Worm (Caenorhabditis elegans) whole organism, L4 larva: ENCODE data around the gene F45H10.2.

Experiments
- F37D6.2 ChIP-seq: sonication (generic microtip); optimal IDR thresholded peaks from 2 replicates; lab custom pipeline; 2016; ENCODE audit warnings: mild to moderate bottlenecking, missing genetic modification characterization, missing compliant biosample characterization
- F44E2.7 ChIP-seq: fragments of 200-800 bp; sonication (Bioruptor generic); IDR thresholded peaks from 2 replicates; pipeline ENCODE4 v2.1.2; 2022; ENCODE audit warnings: missing genetic modification characterization, missing compliant biosample characterization
- F49E8.2 ChIP-seq: sonication (generic microtip); optimal IDR thresholded peaks from 2 replicates; lab custom pipeline; 2016; ENCODE audit warnings: missing compliant biosample characterization, mild to moderate bottlenecking, missing genetic modification characterization, borderline replicate concordance
- R02D3.7 ChIP-seq: fragments of 150-350 bp; sonication (generic microtip); optimal IDR thresholded peaks from 3 replicates; lab custom pipeline; 2014; ENCODE audit warnings: missing biosample characterization, missing genetic modification characterization
- T26A8.4 ChIP-seq: fragments of 200-800 bp; sonication (Bioruptor generic); IDR thresholded peaks from 2 replicates; pipeline ENCODE4 v1.3.6; 2022; ENCODE audit warnings: missing genetic modification characterization, missing compliant biosample characterization
- Y75B8A.6 ChIP-seq: fragments of 200-800 bp; sonication (Bioruptor generic); IDR thresholded peaks from 2 replicates; pipeline ENCODE4 v1.3.6; 2022; ENCODE audit warnings: missing genetic modification reagents, missing genetic modification characterization, missing compliant biosample characterization
- aha-1 ChIP-seq: fragments of 150-350 bp; peaks from one replicate; lab custom pipeline; 2014; ENCODE audit warnings: missing biosample characterization, missing genetic modification characterization
- ceh-20 ChIP-seq: fragments of 200-800 bp; sonication (Bioruptor generic); IDR thresholded peaks from 2 replicates; pipeline ENCODE4 v1.3.6; 2022; ENCODE audit warnings: missing genetic modification reagents, missing genetic modification characterization, missing compliant biosample characterization
- ceh-28 ChIP-seq: fragments of 150-350 bp; optimal IDR thresholded peaks from 2 replicates; lab custom pipeline; 2014; ENCODE audit warnings: missing biosample characterization, missing genetic modification reagents, missing genetic modification characterization
- ceh-44 ChIP-seq: fragments of 200-800 bp; sonication (Bioruptor generic); IDR thresholded peaks from 2 replicates; pipeline ENCODE4 v1.3.6; 2022; ENCODE audit warnings: missing genetic modification reagents, missing genetic modification characterization, missing compliant biosample characterization
- ctbp-1 ChIP-seq: fragments of 200-800 bp; sonication (Bioruptor generic); IDR thresholded peaks from 2 replicates; pipeline ENCODE4 v1.3.6; 2022; ENCODE audit warnings: missing genetic modification reagents, missing genetic modification characterization, missing compliant biosample characterization
- dmd-6 ChIP-seq: fragments of 200-800 bp; sonication (Bioruptor generic); IDR thresholded peaks from 2 replicates; pipeline ENCODE4 v1.3.6; 2022; ENCODE audit warnings: missing genetic modification reagents, missing genetic modification characterization, missing compliant biosample characterization
- dpl-1 ChIP-seq: fragments of 150-350 bp; optimal IDR thresholded peaks from 2 replicates; lab custom pipeline; 2014; ENCODE audit warnings: missing biosample characterization, missing genetic modification reagents, missing genetic modification characterization
- egl-27 ChIP-seq: sonication (generic microtip); optimal IDR thresholded peaks from 3 replicates; lab custom pipeline; 2017; ENCODE audit warnings: missing biosample characterization, missing genetic modification reagents, missing genetic modification characterization
- egl-43 ChIP-seq: fragments of 200-800 bp; sonication (Bioruptor generic); IDR thresholded peaks from 2 replicates; pipeline ENCODE4 v1.3.6; 2022; ENCODE audit warnings: missing genetic modification reagents, missing genetic modification characterization, missing compliant biosample characterization
- fkh-10 ChIP-seq: fragments of 150-350 bp; optimal IDR thresholded peaks from 2 replicates; lab custom pipeline; 2014; ENCODE audit warnings: missing biosample characterization, missing genetic modification reagents, missing genetic modification characterization
- gei-8 ChIP-seq: fragments of 200-800 bp; sonication (Bioruptor generic); optimal IDR thresholded peaks from 2 replicates; lab custom pipeline; 2018; ENCODE audit warnings: mild to moderate bottlenecking, missing genetic modification characterization, missing compliant biosample characterization
- hlh-11 ChIP-seq: fragments of 200-800 bp; sonication (Bioruptor generic); optimal IDR thresholded peaks from 2 replicates; lab custom pipeline; 2018; ENCODE audit warnings: mild to moderate bottlenecking, missing genetic modification characterization, missing compliant biosample characterization
- hmg-1.1 ChIP-seq: fragments of 200-800 bp; sonication (Bioruptor generic); IDR thresholded peaks from 2 replicates; pipeline ENCODE4 v1.3.6; 2022; ENCODE audit warnings: missing genetic modification reagents, missing genetic modification characterization, missing compliant biosample characterization
- jun-1 ChIP-seq: fragments of 150-350 bp; optimal IDR thresholded peaks from 2 replicates; lab custom pipeline; 2014; ENCODE audit warnings: missing biosample characterization, missing genetic modification reagents, missing genetic modification characterization
- lim-7 ChIP-seq: fragments of 200-800 bp; sonication (Bioruptor generic); IDR thresholded peaks from 2 replicates; pipeline ENCODE4 v1.3.6; 2022; ENCODE audit warnings: missing genetic modification characterization, missing compliant biosample characterization
- lin-39 ChIP-seq: fragments of 150-350 bp; optimal IDR thresholded peaks from 2 replicates; lab custom pipeline; 2014; ENCODE audit warnings: missing biosample characterization, missing genetic modification reagents, missing genetic modification characterization
- lir-3 ChIP-seq: sonication (generic microtip); optimal IDR thresholded peaks from 2 replicates; lab custom pipeline; 2016; ENCODE audit warnings: mild to moderate bottlenecking, missing genetic modification characterization, missing compliant biosample characterization
- madf-5 ChIP-seq, 2 experiments: fragments of 200-800 bp; sonication (Bioruptor generic); IDR thresholded peaks; 2 replicates each; pipeline ENCODE4 v1.3.6; 2022; ENCODE audit warnings: missing compliant biosample characterization in 2 of 2, missing genetic modification characterization in 2 of 2
- madf-9 ChIP-seq: fragments of 200-800 bp; sonication (Bioruptor generic); conservative IDR thresholded peaks from 2 replicates; pipeline ENCODE4 v1.3.6; 2022; ENCODE audit warnings: missing genetic modification reagents, missing genetic modification characterization, missing compliant biosample characterization
- mdt-29 ChIP-seq: fragments of 200-800 bp; sonication (Bioruptor generic); IDR thresholded peaks from 2 replicates; pipeline ENCODE4 v1.3.6; 2022; ENCODE audit warnings: missing genetic modification reagents, missing genetic modification characterization, missing compliant biosample characterization
- mes-2 ChIP-seq: sonication (generic microtip); optimal IDR thresholded peaks from 2 replicates; lab custom pipeline; 2016; ENCODE audit warnings: missing genotype, mild to moderate bottlenecking, missing genetic modification characterization, missing compliant biosample characterization; ENCODE audit not compliant: poor library complexity, severe bottlenecking
- mxl-3 ChIP-seq: fragments of 200-800 bp; sonication (Bioruptor generic); optimal IDR thresholded peaks from 2 replicates; lab custom pipeline; 2018; ENCODE audit warnings: mild to moderate bottlenecking, missing genetic modification characterization, missing compliant biosample characterization
- nhr-10 ChIP-seq: fragments of 150-350 bp; optimal IDR thresholded peaks from 2 replicates; lab custom pipeline; 2014; ENCODE audit warnings: missing biosample characterization, missing genetic modification characterization
- nhr-102 ChIP-seq: sonication (generic microtip); optimal IDR thresholded peaks from 2 replicates; lab custom pipeline; 2016; ENCODE audit warnings: mild to moderate bottlenecking, missing genetic modification characterization, moderate library complexity, missing compliant biosample characterization
- nhr-111 ChIP-seq: fragments of 200-800 bp; sonication (Bioruptor generic); optimal IDR thresholded peaks from 2 replicates; lab custom pipeline; 2018; ENCODE audit warnings: mild to moderate bottlenecking, missing genetic modification characterization, missing compliant biosample characterization
- nhr-25 ChIP-seq: sonication (generic microtip); optimal IDR thresholded peaks from 2 replicates; lab custom pipeline; 2017; ENCODE audit warnings: missing genetic modification characterization, mild to moderate bottlenecking, missing compliant biosample characterization, antibody characterized with exemption, moderate library complexity, borderline replicate concordance; ENCODE audit not compliant: insufficient read depth
- nhr-28 ChIP-seq: fragments of 150-350 bp; optimal IDR thresholded peaks from 2 replicates; lab custom pipeline; 2014; ENCODE audit warnings: missing biosample characterization, missing genetic modification characterization
- nhr-41 ChIP-seq: fragments of 200-800 bp; sonication (Bioruptor generic); IDR thresholded peaks from 2 replicates; pipeline ENCODE4 v1.3.6; 2022; ENCODE audit warnings: missing genetic modification reagents, missing genetic modification characterization, missing compliant biosample characterization
- nhr-42 ChIP-seq: fragments of 200-800 bp; sonication (Bioruptor generic); IDR thresholded peaks from 2 replicates; pipeline ENCODE4 v1.3.6; 2022; ENCODE audit warnings: missing genetic modification characterization, missing compliant biosample characterization
- nhr-77 ChIP-seq: fragments of 150-350 bp; optimal IDR thresholded peaks from 2 replicates; lab custom pipeline; 2014; ENCODE audit warnings: missing biosample characterization, missing genetic modification characterization
- pqm-1 ChIP-seq: sonication (generic microtip); optimal IDR thresholded peaks from 2 replicates; lab custom pipeline; 2017; ENCODE audit warnings: missing biosample characterization, missing genetic modification characterization
- sdz-12 ChIP-seq: fragments of 200-800 bp; sonication (Bioruptor generic); optimal IDR thresholded peaks from 2 replicates; lab custom pipeline; 2018; ENCODE audit warnings: mild to moderate bottlenecking, missing genetic modification characterization, missing compliant biosample characterization
- set-16 ChIP-seq: fragments of 200-800 bp; sonication (Bioruptor generic); IDR thresholded peaks from 2 replicates; pipeline ENCODE4 v1.3.6; 2022; ENCODE audit warnings: missing genetic modification reagents, missing genetic modification characterization, missing compliant biosample characterization
- snpc-1.2 ChIP-seq: fragments of 200-800 bp; sonication (Bioruptor generic); IDR thresholded peaks from 2 replicates; pipeline ENCODE4 v1.3.6; 2022; ENCODE audit warnings: missing genetic modification reagents, missing genetic modification characterization, missing compliant biosample characterization
- snpc-4 ChIP-seq: fragments of 150-350 bp; optimal IDR thresholded peaks from 2 replicates; lab custom pipeline; 2014; ENCODE audit warnings: missing biosample characterization, missing genetic modification characterization
- unc-130 ChIP-seq: sonication (generic microtip); optimal IDR thresholded peaks from 2 replicates; lab custom pipeline; 2016; ENCODE audit warnings: missing genetic modification reagents, missing genetic modification characterization, missing compliant biosample characterization
- unc-62 ChIP-seq, 3 experiments: fragments of 150-350 bp in 1 of 3; sonication (generic microtip); optimal IDR thresholded peaks in 2 of 3; peaks in 1 of 3; 1 replicate in 1 of 3; 2 replicates in 2 of 3; lab custom pipeline; 2014 to 2017; ENCODE audit warnings: missing biosample characterization in 3 of 3, missing genetic modification characterization in 3 of 3, missing genetic modification reagents in 3 of 3, missing genotype in 1 of 3
- zag-1 ChIP-seq: fragments of 150-350 bp; optimal IDR thresholded peaks from 2 replicates; lab custom pipeline; 2014; ENCODE audit warnings: missing biosample characterization, missing genetic modification characterization
- zip-11 ChIP-seq: fragments of 200-800 bp; sonication (Bioruptor generic); IDR thresholded peaks from 2 replicates; pipeline ENCODE4 v1.3.6; 2022; ENCODE audit warnings: missing genetic modification characterization, missing compliant biosample characterization
- ztf-7 ChIP-seq: fragments of 150-350 bp; optimal IDR thresholded peaks from 2 replicates; lab custom pipeline; 2014; ENCODE audit warnings: missing biosample characterization, missing genetic modification characterization

F45H10.2 gene

ce11 chrII:13456622-13457021, 36.2 kb downstream of the F45H10.2 start (continued):
- no peak for TF ChIP-seq snpc-4
- TF ChIP-seq nhr-77 (tag; lab: Kevin White, UChicago), result peak; percentile 33
- no peak for TF ChIP-seq R02D3.7
- no peak for TF ChIP-seq nhr-111 (GFP tag; lab: Kevin White, UChicago)
- TF ChIP-seq nhr-102 (tag; lab: Kevin White, UChicago), result no peak
- no peak for TF ChIP-seq lin-39
- TF ChIP-seq snpc-1.2 (GFP tag; lab: Robert Waterston, UW), result no peak
- TF ChIP-seq F49E8.2 (tag; lab: Kevin White, UChicago), result no peak
- TF ChIP-seq nhr-28 (tag; lab: Kevin White, UChicago), result peak; percentile 45
- TF ChIP-seq lir-3 (tag; lab: Kevin White, UChicago), result no peak
- TF ChIP-seq gei-8 (GFP tag; lab: Kevin White, UChicago), result no peak
- peak; percentile 41; the same call in 1 of the 2 replicates for TF ChIP-seq dmd-6
- no peak for TF ChIP-seq nhr-10 (tag; lab: Kevin White, UChicago)
- peak; percentile 75 for TF ChIP-seq hlh-11
- no peak for TF ChIP-seq unc-130 (GFP tag; lab: Kevin White, UChicago)
- peak; percentile 69 for TF ChIP-seq aha-1
- TF ChIP-seq mdt-29 (GFP tag; lab: Robert Waterston, UW), result no peak
- no peak for TF ChIP-seq madf-5 (GFP tag; IDR thresholded peaks at IDR 0.05; lab: Robert Waterston, UW)
- no peak for TF ChIP-seq ztf-7

DNA sequence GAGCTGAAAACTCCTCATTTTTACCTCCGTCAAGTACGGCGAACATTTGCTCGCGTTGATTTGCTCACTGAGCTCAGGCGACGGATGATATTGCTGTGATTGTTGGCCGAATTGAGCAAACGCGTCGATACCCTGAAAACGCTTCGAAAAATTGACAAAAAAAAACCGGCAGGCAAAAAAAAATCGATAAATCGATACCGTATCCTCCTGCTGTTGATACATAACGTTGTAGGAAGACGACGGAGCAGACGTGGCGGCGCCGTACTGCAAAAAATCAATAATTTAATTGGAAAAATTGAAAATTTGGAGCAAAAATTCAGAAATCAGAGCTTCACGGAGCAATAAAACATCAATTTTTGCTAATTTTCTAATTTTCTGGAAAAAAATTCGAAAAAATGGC, 38.0 kb downstream of the F45H10.2 start:
- TF ChIP-seq aha-1, result peak; percentile 15
- peak; percentile 86 for TF ChIP-seq ceh-28 (tag; lab: Kevin White, UChicago)
- no peak for TF ChIP-seq unc-62 (GFP tag; optimal IDR thresholded peaks at IDR 0.05 in 1 of 2; lab: Kevin White, UChicago)
- no peak for TF ChIP-seq unc-62 (tag; optimal IDR thresholded peaks at IDR 0.05; lab: Kevin White, UChicago)

DNA sequence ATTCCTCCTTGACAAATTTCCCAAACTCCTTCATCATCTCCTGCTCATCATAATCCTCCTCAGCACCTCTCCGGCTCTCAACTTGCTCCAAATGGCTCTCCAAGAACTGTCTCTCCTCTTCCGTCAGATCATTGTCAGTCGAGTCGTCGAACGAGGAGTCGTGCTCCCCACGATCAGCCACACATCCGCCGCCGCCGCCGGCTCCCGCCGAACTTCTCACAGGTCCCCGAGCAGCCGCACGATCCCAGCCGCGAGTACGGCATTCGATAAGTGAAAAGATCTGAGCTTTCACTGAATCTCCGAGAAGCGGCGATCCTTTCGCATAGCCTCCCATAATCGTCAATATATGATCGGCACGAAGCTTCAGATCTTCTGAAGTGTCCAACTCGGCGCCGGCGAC, 41.5 kb downstream of the F45H10.2 start:
- TF ChIP-seq ceh-20 (no peak), egl-43 (0 out of 2 replicates have a peak, but pooled peaks have one; percentile 7), set-16 (GFP tag; lab: Robert Waterston, UW) (peak; percentile 92)
- TF ChIP-seq, all 104 proteins: peak for 2

DNA sequence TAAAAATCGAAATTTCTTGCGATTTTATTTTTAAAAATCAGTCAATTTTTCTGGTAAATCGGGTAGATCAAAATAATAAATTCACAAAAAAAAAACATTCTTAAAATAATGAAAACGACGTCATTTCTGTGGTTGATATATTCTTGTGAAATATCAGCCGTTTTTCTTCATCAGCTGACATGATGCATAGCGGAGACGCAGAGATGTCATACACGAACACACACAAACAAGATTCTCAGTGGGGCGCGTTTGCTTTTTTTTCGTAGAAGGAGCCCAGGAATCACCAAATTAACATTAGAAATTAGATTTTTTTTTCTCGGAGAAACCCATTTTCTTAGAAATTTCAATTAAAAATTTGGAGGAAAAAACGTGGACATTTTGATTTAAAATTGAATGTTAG, 45.2 kb downstream of the F45H10.2 start:
- TF ChIP-seq fkh-10 (GFP tag; lab: Kevin White, UChicago) (peak; percentile 80), F37D6.2 (tag; lab: Kevin White, UChicago) (no peak), ceh-44 (GFP tag; lab: Robert Waterston, UW) (no peak), ctbp-1 (no peak), pqm-1 (tag; lab: Kevin White, UChicago) (peak; percentile 43), nhr-25 (tag; lab: Kevin White, UChicago) (peak; percentile 42), egl-43 (no peak), nhr-42 (GFP tag; lab: Robert Waterston, UW) (no peak), F44E2.7 (GFP tag; lab: Robert Waterston, UW) (no peak), zag-1 (tag; lab: Kevin White, UChicago) (no peak), nhr-10 (tag; lab: Kevin White, UChicago) (no peak), snpc-4 (no peak), mxl-3 (GFP tag; lab: Kevin White, UChicago) (peak; percentile 6), snpc-1.2 (GFP tag; lab: Robert Waterston, UW) (no peak), zip-11 (GFP tag; lab: Robert Waterston, UW) (no peak), madf-9 (GFP tag; lab: Robert Waterston, UW) (no peak), nhr-102 (tag; lab: Kevin White, UChicago) (peak; percentile 36), nhr-41 (GFP tag; lab: Robert Waterston, UW) (no peak), unc-130 (GFP tag; lab: Kevin White, UChicago) (no peak), mes-2 (tag; lab: Kevin White, UChicago) (peak; percentile 84), mdt-29 (GFP tag; lab: Robert Waterston, UW) (no peak), nhr-28 (tag; lab: Kevin White, UChicago) (peak; percentile 92), egl-27 (tag; lab: Kevin White, UChicago) (no peak), lim-7 (GFP tag; lab: Robert Waterston, UW) (no peak), dpl-1 (GFP tag; lab: Kevin White, UChicago) (peak; percentile 69), T26A8.4 (peak; percentile 72), hmg-1.1 (GFP tag; lab: Robert Waterston, UW) (peak; percentile 77), sdz-12 (no peak), Y75B8A.6 (GFP tag; lab: Robert Waterston, UW) (no peak), jun-1 (tag; lab: Kevin White, UChicago) (no peak)
